Fruit fly (Drosophila melanogaster) whole organism: ENCODE measurements around the gene CG13239.
A peak's percentile ranks its signal among the peaks of the same experiment; 100 is the strongest.

Experiments
- CG8478 ChIP-seq: fragments of >200 bp; optimal IDR thresholded peaks from 2 replicates; lab custom pipeline; 2018; ENCODE audit warnings: inconsistent platforms
- Dll ChIP-seq: fragments of >200 bp; optimal IDR thresholded peaks from 2 replicates; lab custom pipeline; 2017
- EcR ChIP-seq, 2 experiments: fragments of >200 bp; optimal IDR thresholded peaks; 2 replicates each; lab custom pipeline; 2017; ENCODE audit warnings: missing biosample characterization in 2 of 2, missing genetic modification characterization in 2 of 2, missing genetic modification reagents in 2 of 2
- pan ChIP-seq: fragments of >200 bp; optimal IDR thresholded peaks from 2 replicates; lab custom pipeline; 2017
- psq ChIP-seq: fragments of >200 bp; optimal IDR thresholded peaks from 2 replicates; lab custom pipeline; 2017
- usp ChIP-seq: fragments of >200 bp; optimal IDR thresholded peaks from 2 replicates; lab custom pipeline; 2017; ENCODE audit warnings: missing biosample characterization, missing genetic modification characterization, mixed read lengths

Gene CG13239

dm6 chr3L:22884481-22884880 lies 23.9 kb downstream of the CG13239 start:
- no peak for TF ChIP-seq EcR (GFP tag; optimal IDR thresholded peaks at IDR 0.05; lab: Kevin White, UChicago)
- no peak for TF ChIP-seq usp
- no peak for TF ChIP-seq Dll (lab: Kevin White, UChicago)
- no peak for TF ChIP-seq psq (lab: Kevin White, UChicago)

dm6 chr3L:22885843-22886242 lies 25.3 kb downstream of the CG13239 start:
- no peak for TF ChIP-seq psq (lab: Kevin White, UChicago)
- no peak for TF ChIP-seq pan
- no peak for TF ChIP-seq CG8478 (lab: Kevin White, UChicago)
- no peak for TF ChIP-seq usp
- no peak for TF ChIP-seq EcR (GFP tag; optimal IDR thresholded peaks at IDR 0.05; lab: Kevin White, UChicago)
- TF ChIP-seq Dll (lab: Kevin White, UChicago): no peak

- TF ChIP-seq Dll (lab: Kevin White, UChicago) (no peak), EcR (GFP tag; optimal IDR thresholded peaks at IDR 0.05; lab: Kevin White, UChicago) (no peak), psq (lab: Kevin White, UChicago) (no peak), CG8478 (lab: Kevin White, UChicago) (no peak), pan (no peak)
Measured at dm6 chr3L:22886939-22887338, 26.4 kb downstream of the CG13239 start.

dm6 chr3L:22887677-22888076 lies 27.1 kb downstream of the CG13239 start:
- TF ChIP-seq Dll (lab: Kevin White, UChicago) (no peak), psq (lab: Kevin White, UChicago) (no peak), CG8478 (lab: Kevin White, UChicago) (no peak), pan (no peak), EcR (GFP tag; optimal IDR thresholded peaks at IDR 0.05; lab: Kevin White, UChicago) (no peak), usp (no peak)

- TF ChIP-seq usp (no peak), psq (lab: Kevin White, UChicago) (no peak), CG8478 (lab: Kevin White, UChicago) (no peak), pan (no peak), EcR (GFP tag; optimal IDR thresholded peaks at IDR 0.05; lab: Kevin White, UChicago) (no peak), Dll (lab: Kevin White, UChicago) (no peak)
Measured at dm6 chr3L:22888591-22889258, 28.1 kb downstream of the CG13239 start.

- TF ChIP-seq Dll (lab: Kevin White, UChicago): no peak
- TF ChIP-seq usp: no peak
- TF ChIP-seq psq (lab: Kevin White, UChicago): no peak
Measured at dm6 chr3L:22890024-22890423, 29.4 kb downstream of the CG13239 start.

dm6 chr3L:22891009-22891408 lies 30.4 kb downstream of the CG13239 start:
- TF ChIP-seq pan (no peak), psq (lab: Kevin White, UChicago) (no peak), Dll (lab: Kevin White, UChicago) (no peak), CG8478 (lab: Kevin White, UChicago) (no peak), EcR (GFP tag; optimal IDR thresholded peaks at IDR 0.05; lab: Kevin White, UChicago) (no peak), usp (no peak)

- no peak for TF ChIP-seq pan
- no peak for TF ChIP-seq usp
- no peak for TF ChIP-seq EcR (GFP tag; optimal IDR thresholded peaks at IDR 0.05; lab: Kevin White, UChicago)
- no peak for TF ChIP-seq CG8478 (lab: Kevin White, UChicago)
- TF ChIP-seq psq (lab: Kevin White, UChicago): no peak
- no peak for TF ChIP-seq Dll (lab: Kevin White, UChicago)
Measured at dm6 chr3L:22894689-22895283, 34.2 kb downstream of the CG13239 start.

dm6 chr3L:22898444-22898843 lies 37.9 kb downstream of the CG13239 start, which contains the start of gene CG11131:
TSS of gene CG11131 (plus strand) at chr3L:22898744.
- no peak for TF ChIP-seq Dll (lab: Kevin White, UChicago)
- TF ChIP-seq pan: no peak
- TF ChIP-seq CG8478 (lab: Kevin White, UChicago): no peak
- no peak for TF ChIP-seq usp
- no peak for TF ChIP-seq psq (lab: Kevin White, UChicago)

dm6 chr3L:22901612-22902011 lies 41.0 kb downstream of the CG13239 start, which contains the start of gene BoYb:
TSS of gene BoYb (plus strand) at chr3L:22901912.
- TF ChIP-seq psq (lab: Kevin White, UChicago): no peak
- no peak for TF ChIP-seq Dll (lab: Kevin White, UChicago)
- no peak for TF ChIP-seq pan
- TF ChIP-seq CG8478 (lab: Kevin White, UChicago): no peak
- no peak for TF ChIP-seq EcR (GFP tag; optimal IDR thresholded peaks at IDR 0.05; lab: Kevin White, UChicago)
- TF ChIP-seq usp: no peak

dm6 chr3L:22909325-22909904 lies 48.8 kb downstream of the CG13239 start:
- TF ChIP-seq usp: no peak
- no peak for TF ChIP-seq EcR (GFP tag; optimal IDR thresholded peaks at IDR 0.05; lab: Kevin White, UChicago)
- TF ChIP-seq pan: no peak
- TF ChIP-seq psq (lab: Kevin White, UChicago): no peak
- no peak for TF ChIP-seq Dll (lab: Kevin White, UChicago)
- no peak for TF ChIP-seq CG8478 (lab: Kevin White, UChicago)

- TF ChIP-seq CG8478 (lab: Kevin White, UChicago): no peak
- TF ChIP-seq Dll (lab: Kevin White, UChicago): peak; percentile 83
- no peak for TF ChIP-seq psq (lab: Kevin White, UChicago)
- TF ChIP-seq usp: no peak
Measured at dm6 chr3L:22909914-22910541, 49.4 kb downstream of the CG13239 start, which contains the start of gene CG12768. TSS of gene CG12768 (plus strand) at chr3L:22910491.
